Fruit fly (Drosophila melanogaster) whole organism, embryonic: ENCODE data around the gene dre4.

ENCODE experiments used
- Atf3 ChIP-seq: fragments of 200-800 bp; sonication (Bioruptor generic); optimal IDR thresholded peaks from 3 replicates; lab custom pipeline; 2016; ENCODE audit warnings: missing biosample characterization, missing genetic modification characterization
- CG10431 ChIP-seq: fragments of 200-800 bp; sonication (Bioruptor generic); optimal IDR thresholded peaks from 3 replicates; lab custom pipeline; 2018; ENCODE audit warnings: missing biosample characterization, mild to moderate bottlenecking, missing genetic modification characterization
- CG10543 ChIP-seq: fragments of 200-800 bp; sonication (Bioruptor generic); optimal IDR thresholded peaks from 3 replicates; lab custom pipeline; 2017; ENCODE audit warnings: missing biosample characterization, mild to moderate bottlenecking, missing genetic modification characterization, moderate library complexity
- CG11504 ChIP-seq: fragments of 200-800 bp; sonication (Bioruptor generic); optimal IDR thresholded peaks from 3 replicates; lab custom pipeline; 2019; ENCODE audit warnings: missing biosample characterization, mild to moderate bottlenecking, missing genetic modification characterization, moderate library complexity
- CG14441 ChIP-seq: fragments of 200-800 bp; sonication (Bioruptor generic); IDR thresholded peaks from 2 replicates; pipeline ENCODE4 v1.3.6; 2022; ENCODE audit warnings: missing biosample characterization, missing genetic modification characterization
- CG16779 ChIP-seq: fragments of 200-800 bp; sonication (Bioruptor generic); IDR thresholded peaks from 2 replicates; pipeline ENCODE4 v1.3.6; 2022; ENCODE audit warnings: missing biosample characterization, missing genetic modification characterization
- CG17612 ChIP-seq: fragments of 200-800 bp; sonication (Bioruptor generic); IDR thresholded peaks from 2 replicates; pipeline ENCODE4 v1.3.6; 2022; ENCODE audit warnings: missing biosample characterization, missing genetic modification characterization
- CG17829 ChIP-seq: fragments of 200-800 bp; optimal IDR thresholded peaks from 2 replicates; lab custom pipeline; 2019; ENCODE audit warnings: missing biosample characterization, mild to moderate bottlenecking, missing genetic modification characterization, moderate library complexity
- CG18011 ChIP-seq: fragments of 200-800 bp; sonication (Bioruptor generic); optimal IDR thresholded peaks from 2 replicates; lab custom pipeline; 2017; ENCODE audit warnings: missing biosample characterization, missing genetic modification characterization, mild to moderate bottlenecking, moderate library complexity, missing genotype
- CG32772 ChIP-seq: fragments of 200-800 bp; sonication (Bioruptor generic); IDR thresholded peaks from 2 replicates; pipeline ENCODE4 v1.3.6; 2022; ENCODE audit warnings: missing biosample characterization, missing genetic modification characterization
- CG4360 ChIP-seq: fragments of 200-800 bp; sonication (Bioruptor generic); IDR thresholded peaks from 2 replicates; pipeline ENCODE4 v1.3.6; 2022; ENCODE audit warnings: missing biosample characterization, missing genetic modification characterization
- CG4820 ChIP-seq: fragments of 200-800 bp; sonication (Bioruptor generic); optimal IDR thresholded peaks from 3 replicates; lab custom pipeline; 2016; ENCODE audit warnings: missing biosample characterization, missing genetic modification characterization
- CG5953 ChIP-seq: fragments of 200-800 bp; sonication (Bioruptor generic); IDR thresholded peaks from 2 replicates; pipeline ENCODE4 v1.3.6; 2022; ENCODE audit warnings: missing biosample characterization, missing genetic modification characterization
- CG6272 ChIP-seq: fragments of 200-800 bp; sonication (Bioruptor generic); IDR thresholded peaks from 2 replicates; pipeline ENCODE4 v1.3.6; 2022; ENCODE audit warnings: missing biosample characterization, missing genetic modification characterization
- CG6813 ChIP-seq: fragments of 200-800 bp; sonication (Bioruptor generic); optimal IDR thresholded peaks from 2 replicates; lab custom pipeline; 2017; ENCODE audit warnings: missing biosample characterization, missing genetic modification characterization, mild to moderate bottlenecking, moderate library complexity, missing genetic modification reagents
- CG9437 ChIP-seq: fragments of 200-800 bp; sonication (Bioruptor generic); optimal IDR thresholded peaks from 2 replicates; lab custom pipeline; 2018; ENCODE audit warnings: missing biosample characterization, mild to moderate bottlenecking, missing genetic modification characterization
- CG9876 ChIP-seq: fragments of 200-800 bp; sonication (Bioruptor generic); optimal IDR thresholded peaks from 2 replicates; lab custom pipeline; 2016; ENCODE audit warnings: missing biosample characterization, missing genetic modification characterization
- Dfd ChIP-seq, 2 experiments: fragments of >200 bp; optimal IDR thresholded peaks; 2 replicates each; lab custom pipeline; 2017; ENCODE audit warnings: missing biosample characterization in 2 of 2, missing genetic modification characterization in 2 of 2
- Doc3 ChIP-seq: fragments of 200-800 bp; sonication (Bioruptor generic); IDR thresholded peaks from 3 replicates; pipeline ENCODE4 v1.3.6; 2022; ENCODE audit warnings: missing biosample characterization, missing genetic modification characterization; ENCODE audit not compliant: partially characterized antibody
- Fer2 ChIP-seq: fragments of 200-800 bp; sonication (Bioruptor generic); optimal IDR thresholded peaks from 2 replicates; lab custom pipeline; 2018; ENCODE audit warnings: missing biosample characterization, mild to moderate bottlenecking, missing genetic modification characterization, moderate library complexity
- Gsc ChIP-seq: fragments of 200-800 bp; sonication (Bioruptor generic); IDR thresholded peaks from 2 replicates; pipeline ENCODE4 v1.3.6; 2022; ENCODE audit warnings: missing biosample characterization, missing genetic modification characterization
- HLH4C ChIP-seq: fragments of 200-800 bp; sonication (Bioruptor generic); IDR thresholded peaks from 3 replicates; pipeline ENCODE4 v1.3.6; 2022; ENCODE audit warnings: missing biosample characterization, missing genetic modification characterization; ENCODE audit not compliant: partially characterized antibody
- Hmr ChIP-seq: fragments of 200-800 bp; sonication (Bioruptor generic); optimal IDR thresholded peaks from 3 replicates; lab custom pipeline; 2017; ENCODE audit warnings: mild to moderate bottlenecking, missing biosample characterization, missing genetic modification reagents, missing genetic modification characterization
- Hmx ChIP-seq: fragments of 200-800 bp; sonication (Bioruptor generic); optimal IDR thresholded peaks from 2 replicates; lab custom pipeline; 2016; ENCODE audit warnings: missing biosample characterization, missing genetic modification characterization
- Hr39 ChIP-seq: fragments of >200 bp; optimal IDR thresholded peaks from 2 replicates; lab custom pipeline; 2017
- MESR4 ChIP-seq: fragments of 200-800 bp; sonication (Bioruptor generic); optimal IDR thresholded peaks from 2 replicates; lab custom pipeline; 2018; ENCODE audit warnings: missing biosample characterization, mild to moderate bottlenecking, missing genetic modification characterization, moderate library complexity
- Optix ChIP-seq: fragments of 200-800 bp; sonication (Bioruptor generic); IDR thresholded peaks from 3 replicates; pipeline ENCODE4 v1.3.6; 2022; ENCODE audit warnings: missing biosample characterization, missing genetic modification characterization
- Tbp ChIP-seq: fragments of >200 bp; optimal IDR thresholded peaks from 2 replicates; lab custom pipeline; 2018; ENCODE audit warnings: missing biosample characterization, missing genetic modification characterization
- Vsx1 ChIP-seq: fragments of 200-800 bp; sonication (Bioruptor generic); optimal IDR thresholded peaks from 2 replicates; lab custom pipeline; 2017; ENCODE audit warnings: missing biosample characterization, mild to moderate bottlenecking, missing genetic modification characterization, missing genetic modification reagents
- bigmax ChIP-seq: fragments of 200-800 bp; sonication (Bioruptor generic); optimal IDR thresholded peaks from 2 replicates; lab custom pipeline; 2018; ENCODE audit warnings: missing biosample characterization, mild to moderate bottlenecking, missing genetic modification characterization
- crp ChIP-seq, 2 experiments: fragments of 200-800 bp; sonication (Bioruptor generic); optimal IDR thresholded peaks; 2 replicates in 1 of 2; 3 replicates in 1 of 2; lab custom pipeline; 2017; ENCODE audit warnings: missing biosample characterization in 2 of 2, missing genetic modification characterization in 2 of 2, mild to moderate bottlenecking in 1 of 2, moderate library complexity in 1 of 2
- dm ChIP-seq: fragments of 200-800 bp; sonication (Bioruptor generic); optimal IDR thresholded peaks from 3 replicates; lab custom pipeline; 2016; ENCODE audit warnings: missing biosample characterization, missing genetic modification characterization
- eve ChIP-seq, 2 experiments: fragments of >200 bp; optimal IDR thresholded peaks; 2 replicates each; lab custom pipeline; 2017; ENCODE audit warnings: missing biosample characterization in 2 of 2, missing genetic modification characterization in 2 of 2
- exex ChIP-seq: fragments of 200-800 bp; sonication (Bioruptor generic); optimal IDR thresholded peaks from 4 replicates; lab custom pipeline; 2018; ENCODE audit warnings: missing biosample characterization, mild to moderate bottlenecking, missing genetic modification characterization, moderate library complexity
- gem ChIP-seq: fragments of 200-800 bp; sonication (Bioruptor generic); optimal IDR thresholded peaks from 2 replicates; lab custom pipeline; 2019; ENCODE audit warnings: missing biosample characterization, mild to moderate bottlenecking, missing genetic modification characterization, moderate library complexity
- grn ChIP-seq: fragments of 200-800 bp; sonication (Bioruptor generic); optimal IDR thresholded peaks from 3 replicates; lab custom pipeline; 2017; ENCODE audit warnings: missing biosample characterization, missing genetic modification characterization
- gro ChIP-seq: fragments of 200-800 bp; sonication (Bioruptor generic); optimal IDR thresholded peaks from 2 replicates; lab custom pipeline; 2016; ENCODE audit warnings: missing biosample characterization, missing genetic modification characterization
- her ChIP-seq: fragments of 200-800 bp; sonication (Bioruptor generic); optimal IDR thresholded peaks from 2 replicates; lab custom pipeline; 2016; ENCODE audit warnings: missing biosample characterization, missing genetic modification characterization
- kay ChIP-seq: fragments of 200-800 bp; sonication (Bioruptor generic); optimal IDR thresholded peaks from 2 replicates; lab custom pipeline; 2016; ENCODE audit warnings: missing biosample characterization, missing genetic modification characterization
- lbe ChIP-seq: fragments of 200-800 bp; sonication (Bioruptor generic); optimal IDR thresholded peaks from 2 replicates; lab custom pipeline; 2016; ENCODE audit warnings: missing biosample characterization, mild to moderate bottlenecking, missing genetic modification characterization
- luna ChIP-seq: fragments of 200-800 bp; sonication (Bioruptor generic); optimal IDR thresholded peaks from 2 replicates; lab custom pipeline; 2016; ENCODE audit warnings: missing biosample characterization, missing genetic modification characterization
- mam ChIP-seq: fragments of 200-800 bp; sonication (Bioruptor generic); optimal IDR thresholded peaks from 3 replicates; lab custom pipeline; 2016; ENCODE audit warnings: missing biosample characterization, missing genetic modification characterization
- peb ChIP-seq: fragments of 200-800 bp; sonication (Bioruptor generic); IDR thresholded peaks from 2 replicates; pipeline ENCODE4 v1.3.6; 2022; ENCODE audit warnings: missing biosample characterization, missing genetic modification characterization
- pnt ChIP-seq: fragments of 200-800 bp; sonication (Bioruptor generic); optimal IDR thresholded peaks from 3 replicates; lab custom pipeline; 2016; ENCODE audit warnings: missing biosample characterization, missing genetic modification characterization
- sima ChIP-seq: fragments of 200-800 bp; sonication (Bioruptor generic); optimal IDR thresholded peaks from 2 replicates; lab custom pipeline; 2016; ENCODE audit warnings: missing biosample characterization, missing genetic modification characterization
- stwl ChIP-seq: fragments of 200-800 bp; sonication (Bioruptor generic); optimal IDR thresholded peaks from 3 replicates; lab custom pipeline; 2018; ENCODE audit warnings: missing biosample characterization, mild to moderate bottlenecking, missing genetic modification characterization, moderate library complexity
- tx ChIP-seq: fragments of 200-800 bp; sonication (Bioruptor generic); optimal IDR thresholded peaks from 2 replicates; lab custom pipeline; 2016; ENCODE audit warnings: missing biosample characterization, missing genetic modification characterization
- vvl ChIP-seq: fragments of 200-800 bp; sonication (Bioruptor generic); IDR thresholded peaks from 2 replicates; pipeline ENCODE4 v1.3.6; 2022; ENCODE audit warnings: missing biosample characterization, missing genetic modification characterization
- wek ChIP-seq: fragments of 200-800 bp; sonication (Bioruptor generic); optimal IDR thresholded peaks from 3 replicates; lab custom pipeline; 2018; ENCODE audit warnings: missing biosample characterization, mild to moderate bottlenecking, missing genetic modification characterization, moderate library complexity
- zen2 ChIP-seq: fragments of 200-800 bp; sonication (Bioruptor generic); IDR thresholded peaks from 3 replicates; pipeline ENCODE4 v1.3.6; 2022; ENCODE audit warnings: missing biosample characterization, missing genetic modification characterization; ENCODE audit not compliant: partially characterized antibody

Gene dre4

dm6 chr3L:1886125-1886544, 10.0 kb upstream of the dre4 start (continued):
- TF ChIP-seq gro (GFP tag; lab: Kevin White, UChicago) = no peak
- TF ChIP-seq peb = peak; percentile 70; the same call in 1 of the 2 replicates
- no peak for TF ChIP-seq Hmx
- TF ChIP-seq Doc3 (GFP tag; lab: Robert Waterston, UW) = no peak
- TF ChIP-seq kay (GFP tag; lab: Kevin White, UChicago) = peak; percentile 75
- no peak for TF ChIP-seq Hr39 (lab: Kevin White, UChicago)
- peak; percentile 37 for TF ChIP-seq sima (GFP tag; lab: Kevin White, UChicago)
- TF ChIP-seq Vsx1 (GFP tag; lab: Kevin White, UChicago) = no peak
- no peak for TF ChIP-seq Dfd (GFP tag; optimal IDR thresholded peaks at IDR 0.05; lab: Kevin White, UChicago)
- TF ChIP-seq CG16779 (GFP tag; lab: Robert Waterston, UW) = no peak
- no peak for TF ChIP-seq Hmr
- TF ChIP-seq stwl = peak; percentile 57
- TF ChIP-seq CG6813 (GFP tag; lab: Kevin White, UChicago) = peak; percentile 77
- TF ChIP-seq CG17829 = peak; percentile 85
- TF ChIP-seq exex (tag; lab: Kevin White, UChicago) = no peak
- TF ChIP-seq crp (GFP tag; optimal IDR thresholded peaks at IDR 0.05; lab: Kevin White, UChicago) = peak in 1 of 2 experiments; percentile 28
- peak; percentile 66 for TF ChIP-seq CG6272 (GFP tag; lab: Robert Waterston, UW)
- TF ChIP-seq CG4820 (GFP tag; lab: Kevin White, UChicago) = peak; percentile 88
- peak; percentile 72 for TF ChIP-seq Gsc (GFP tag; lab: Robert Waterston, UW)
- peak; percentile 91 for TF ChIP-seq CG11504 (tag; lab: Kevin White, UChicago)
- TF ChIP-seq MESR4 (GFP tag; lab: Kevin White, UChicago) = peak; percentile 6
- TF ChIP-seq CG10431 (GFP tag; lab: Kevin White, UChicago) = no peak
- TF ChIP-seq lbe (GFP tag; lab: Kevin White, UChicago) = peak; percentile 93
- peak; percentile 81 for TF ChIP-seq CG32772 (GFP tag; lab: Robert Waterston, UW)
- TF ChIP-seq HLH4C (GFP tag; lab: Robert Waterston, UW) = no peak
- TF ChIP-seq Atf3 (GFP tag; lab: Kevin White, UChicago) = peak; percentile 82
- TF ChIP-seq Tbp (GFP tag; lab: Kevin White, UChicago) = no peak
- peak; percentile 73 for TF ChIP-seq tx
- peak; percentile 39 for TF ChIP-seq mam (GFP tag; lab: Kevin White, UChicago)
- TF ChIP-seq grn = no peak
- peak; percentile 90 for TF ChIP-seq CG4360 (GFP tag; lab: Robert Waterston, UW)
- TF ChIP-seq CG10543 = no peak
- peak; percentile 25 for TF ChIP-seq Fer2 (tag; lab: Kevin White, UChicago)
- peak; percentile 68 for TF ChIP-seq wek (GFP tag; lab: Kevin White, UChicago)
- no peak; the same call in 1 of the 2 replicates for TF ChIP-seq CG17612 (GFP tag; lab: Robert Waterston, UW)
- peak; percentile 77 for TF ChIP-seq CG5953 (GFP tag; lab: Robert Waterston, UW)
- TF ChIP-seq CG9876 (GFP tag; lab: Kevin White, UChicago) = peak; percentile 52
- TF ChIP-seq her (GFP tag; lab: Kevin White, UChicago) = peak; percentile 55
- TF ChIP-seq bigmax (GFP tag; lab: Kevin White, UChicago) = no peak
- TF ChIP-seq luna (GFP tag; lab: Kevin White, UChicago) = no peak
- TF ChIP-seq gem (tag; lab: Kevin White, UChicago) = peak; percentile 90
- TF ChIP-seq CG18011 = peak; percentile 26
- peak; percentile 74 to 92 for TF ChIP-seq eve (GFP tag; optimal IDR thresholded peaks at IDR 0.05; lab: Kevin White, UChicago)
- peak; percentile 88 for TF ChIP-seq CG14441 (GFP tag; lab: Robert Waterston, UW)
- peak; percentile 72 for TF ChIP-seq CG9437 (GFP tag; lab: Kevin White, UChicago)
- peak; percentile 55 for TF ChIP-seq dm (GFP tag; lab: Kevin White, UChicago)
- peak; percentile 90 for TF ChIP-seq vvl
- peak; percentile 89 for TF ChIP-seq pnt
- no peak for TF ChIP-seq zen2 (GFP tag; lab: Robert Waterston, UW)
- peak; percentile 83 for TF ChIP-seq Optix (GFP tag; lab: Robert Waterston, UW)
- TF ChIP-seq, all 482 proteins: peak for 359
